Worm (Caenorhabditis elegans) whole organism, L1 larva: Measurements from ENCODE around the gene Y59H11AM.4.
A peak's percentile ranks its signal among the peaks of the same experiment; 100 is the strongest.

Source experiments
- C04F5.9 ChIP-seq: sonication (generic microtip); optimal IDR thresholded peaks from 2 replicates; lab custom pipeline; 2016; ENCODE audit warnings: missing genetic modification characterization, missing compliant biosample characterization
- C16A3.4 ChIP-seq: fragments of 150-350 bp; optimal IDR thresholded peaks from 2 replicates; lab custom pipeline; 2014; ENCODE audit warnings: missing biosample characterization, missing genetic modification characterization
- Y116A8C.19 ChIP-seq: sonication (generic microtip); optimal IDR thresholded peaks from 2 replicates; lab custom pipeline; 2016; ENCODE audit warnings: missing compliant biosample characterization, missing genetic modification characterization, borderline replicate concordance
- aly-2 ChIP-seq: fragments of 150-350 bp; optimal IDR thresholded peaks from 2 replicates; lab custom pipeline; 2014; ENCODE audit warnings: missing biosample characterization, missing genetic modification characterization
- blmp-1 ChIP-seq: fragments of 150-350 bp; optimal IDR thresholded peaks from 2 replicates; lab custom pipeline; 2014; ENCODE audit warnings: missing biosample characterization, missing genetic modification characterization
- ceh-63 ChIP-seq: fragments of 200-800 bp; sonication (Bioruptor generic); optimal IDR thresholded peaks from 2 replicates; lab custom pipeline; 2018; ENCODE audit warnings: mild to moderate bottlenecking, missing genetic modification characterization, missing compliant biosample characterization
- ceh-8 ChIP-seq: fragments of 200-800 bp; sonication (Bioruptor generic); optimal IDR thresholded peaks from 2 replicates; lab custom pipeline; 2018; ENCODE audit warnings: mild to moderate bottlenecking, missing genetic modification characterization, moderate library complexity, missing compliant biosample characterization
- ceh-82 ChIP-seq, 3 experiments: fragments of 150-350 bp in 1 of 3; sonication (generic microtip) in 2 of 3; optimal IDR thresholded peaks; 2 replicates each; lab custom pipeline; 2014 to 2017; ENCODE audit warnings: missing biosample characterization in 3 of 3, missing genetic modification characterization in 3 of 3
- ceh-90 ChIP-seq: sonication (generic microtip); optimal IDR thresholded peaks from 2 replicates; lab custom pipeline; 2016; ENCODE audit warnings: missing genetic modification characterization, missing compliant biosample characterization
- ces-1 ChIP-seq: fragments of 150-350 bp; optimal IDR thresholded peaks from 2 replicates; lab custom pipeline; 2014; ENCODE audit warnings: missing biosample characterization, missing genetic modification reagents, missing genetic modification characterization
- egl-13 ChIP-seq: sonication (generic microtip); optimal IDR thresholded peaks from 2 replicates; lab custom pipeline; 2016; ENCODE audit warnings: missing genotype, missing genetic modification reagents, missing genetic modification characterization, missing compliant biosample characterization
- elt-2 ChIP-seq: sonication (generic microtip); optimal IDR thresholded peaks from 2 replicates; lab custom pipeline; 2016; ENCODE audit warnings: missing genetic modification characterization, mild to moderate bottlenecking, inconsistent platforms, missing compliant biosample characterization, missing genetic modification reagents
- elt-3 ChIP-seq, 6 experiments: fragments of 150-350 bp in 1 of 6; sonication (generic microtip); optimal IDR thresholded peaks; 2 replicates each; lab custom pipeline; 2017 to 2018; ENCODE audit warnings: missing biosample characterization in 6 of 6, missing genetic modification characterization in 6 of 6, inconsistent platforms in 1 of 6
- fkh-10 ChIP-seq: sonication (generic microtip); optimal IDR thresholded peaks from 2 replicates; lab custom pipeline; 2017; ENCODE audit warnings: missing biosample characterization, missing genetic modification reagents, missing genetic modification characterization
- fkh-4 ChIP-seq: sonication (generic microtip); optimal IDR thresholded peaks from 2 replicates; lab custom pipeline; 2016; ENCODE audit warnings: missing compliant biosample characterization, missing genetic modification characterization, borderline replicate concordance
- grh-1 ChIP-seq: fragments of 200-800 bp; sonication (Bioruptor generic); IDR thresholded peaks from 2 replicates; pipeline ENCODE4 v1.3.6; 2022; ENCODE audit warnings: missing genetic modification reagents, missing genetic modification characterization, missing compliant biosample characterization
- hpl-2 ChIP-seq: fragments of 150-350 bp; optimal IDR thresholded peaks from 2 replicates; lab custom pipeline; 2014; ENCODE audit warnings: missing biosample characterization, missing genetic modification reagents, missing genetic modification characterization
- irx-1 ChIP-seq: sonication (generic microtip); optimal IDR thresholded peaks from 2 replicates; lab custom pipeline; 2016; ENCODE audit warnings: missing genetic modification characterization, missing compliant biosample characterization
- isw-1 ChIP-seq: fragments of 200-800 bp; sonication (Bioruptor generic); IDR thresholded peaks from 2 replicates; pipeline ENCODE4 v1.3.6; 2022; ENCODE audit warnings: missing genetic modification characterization, missing compliant biosample characterization
- lin-14 ChIP-seq: fragments of 200-800 bp; sonication (Bioruptor generic); optimal IDR thresholded peaks from 2 replicates; lab custom pipeline; 2018; ENCODE audit warnings: mild to moderate bottlenecking, missing genetic modification characterization, moderate library complexity, missing compliant biosample characterization
- lin-15B ChIP-seq: fragments of 150-350 bp; sonication (generic microtip); optimal IDR thresholded peaks from 3 replicates; lab custom pipeline; 2014; ENCODE audit warnings: missing biosample characterization, missing genetic modification characterization
- lin-39 ChIP-seq: fragments of 150-350 bp; optimal IDR thresholded peaks from 2 replicates; lab custom pipeline; 2014; ENCODE audit warnings: missing biosample characterization, missing genetic modification reagents, missing genetic modification characterization
- lir-3 ChIP-seq: sonication (generic microtip); optimal IDR thresholded peaks from 2 replicates; lab custom pipeline; 2016; ENCODE audit warnings: mild to moderate bottlenecking, missing genetic modification characterization, moderate library complexity, missing compliant biosample characterization; ENCODE audit not compliant: poor library complexity
- mdl-1 ChIP-seq, 2 experiments: fragments of 150-350 bp; optimal IDR thresholded peaks; 2 replicates each; lab custom pipeline; 2014 to 2017; ENCODE audit warnings: missing biosample characterization in 2 of 2, missing genetic modification characterization in 2 of 2, inconsistent platforms in 1 of 2
- mef-2 ChIP-seq: fragments of 150-350 bp; optimal IDR thresholded peaks from 2 replicates; lab custom pipeline; 2014; ENCODE audit warnings: missing biosample characterization, missing genetic modification characterization
- mep-1 ChIP-seq: fragments of 150-350 bp; optimal IDR thresholded peaks from 2 replicates; lab custom pipeline; 2014; ENCODE audit warnings: missing biosample characterization, missing genetic modification characterization
- nhr-11 ChIP-seq: fragments of 150-350 bp; optimal IDR thresholded peaks from 2 replicates; lab custom pipeline; 2014; ENCODE audit warnings: missing biosample characterization, missing genetic modification characterization
- nhr-19 ChIP-seq: fragments of 200-800 bp; sonication (Bioruptor generic); conservative IDR thresholded peaks from 2 replicates; pipeline ENCODE4 v1.3.6; 2022; ENCODE audit warnings: missing genetic modification characterization, missing compliant biosample characterization
- nhr-20 ChIP-seq: sonication (generic microtip); optimal IDR thresholded peaks from 2 replicates; lab custom pipeline; 2016; ENCODE audit warnings: mild to moderate bottlenecking, missing genetic modification characterization, missing compliant biosample characterization
- nhr-237 ChIP-seq: fragments of 150-350 bp; optimal IDR thresholded peaks from 2 replicates; lab custom pipeline; 2014; ENCODE audit warnings: missing biosample characterization, missing genetic modification characterization
- nhr-71 ChIP-seq: sonication (generic microtip); optimal IDR thresholded peaks from 2 replicates; lab custom pipeline; 2016; ENCODE audit warnings: mild to moderate bottlenecking, missing genetic modification characterization, moderate library complexity, missing compliant biosample characterization
- nhr-77 ChIP-seq: fragments of 150-350 bp; optimal IDR thresholded peaks from 2 replicates; lab custom pipeline; 2014; ENCODE audit warnings: missing biosample characterization, missing genetic modification characterization
- nhr-85 ChIP-seq: sonication (generic microtip); peaks from one replicate; lab custom pipeline; 2016; ENCODE audit warnings: missing genetic modification characterization, inconsistent platforms, missing compliant biosample characterization
- nhr-90 ChIP-seq: sonication (generic microtip); optimal IDR thresholded peaks from 2 replicates; lab custom pipeline; 2016; ENCODE audit warnings: mild to moderate bottlenecking, missing genetic modification characterization, missing compliant biosample characterization; ENCODE audit not compliant: poor library complexity
- rnt-1 ChIP-seq: sonication (generic microtip); optimal IDR thresholded peaks from 2 replicates; lab custom pipeline; 2016; ENCODE audit warnings: mild to moderate bottlenecking, missing genetic modification characterization, moderate library complexity, missing compliant biosample characterization
- snpc-4 ChIP-seq: fragments of 150-350 bp; optimal IDR thresholded peaks from 2 replicates; lab custom pipeline; 2014; ENCODE audit warnings: missing biosample characterization, missing genetic modification characterization
- swsn-7 ChIP-seq: sonication (generic microtip); optimal IDR thresholded peaks from 2 replicates; lab custom pipeline; 2016; ENCODE audit warnings: missing genetic modification characterization, missing compliant biosample characterization
- tlp-1 ChIP-seq: fragments of 150-350 bp; optimal IDR thresholded peaks from 2 replicates; lab custom pipeline; 2014; ENCODE audit warnings: missing biosample characterization, missing genetic modification characterization
- unc-62 ChIP-seq: fragments of 150-350 bp; optimal IDR thresholded peaks from 2 replicates; lab custom pipeline; 2014; ENCODE audit warnings: missing biosample characterization, missing genetic modification reagents, missing genetic modification characterization
- unc-98 ChIP-seq: fragments of 200-800 bp; sonication (Bioruptor generic); IDR thresholded peaks from 2 replicates; pipeline ENCODE4 v1.3.6; 2022; ENCODE audit warnings: missing genetic modification characterization, missing compliant biosample characterization
- xbp-1 ChIP-seq: sonication (generic microtip); optimal IDR thresholded peaks from 2 replicates; lab custom pipeline; 2016; ENCODE audit warnings: missing genetic modification characterization, missing compliant biosample characterization
- zag-1 ChIP-seq: fragments of 150-350 bp; optimal IDR thresholded peaks from 2 replicates; lab custom pipeline; 2014; ENCODE audit warnings: missing biosample characterization, missing genetic modification characterization
- ztf-4 ChIP-seq: fragments of 150-350 bp; optimal IDR thresholded peaks from 2 replicates; lab custom pipeline; 2014; ENCODE audit warnings: missing biosample characterization, missing genetic modification characterization

The Y59H11AM.4 gene

DNA sequence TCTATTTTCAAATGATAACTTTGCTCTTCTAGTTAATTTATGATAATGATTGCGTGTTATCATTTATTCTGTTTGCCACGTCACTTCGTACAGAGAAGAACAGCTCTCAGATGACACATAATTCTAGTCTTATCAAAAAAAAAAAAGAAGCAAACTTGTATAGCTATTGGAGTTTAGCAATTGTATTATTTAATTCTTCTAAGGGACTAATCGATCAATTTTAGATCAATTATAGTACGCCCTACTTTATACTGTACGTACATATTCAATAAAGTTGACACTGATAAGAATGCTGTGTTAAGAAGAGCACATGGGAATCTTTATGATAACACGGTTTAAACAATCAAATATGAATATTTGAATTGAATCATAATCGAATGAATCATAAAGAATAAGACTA, 27.9 kb downstream of the Y59H11AM.4 start:
- no peak for TF ChIP-seq unc-98 (GFP tag; lab: Robert Waterston, UW)
- no peak for TF ChIP-seq mef-2 (tag; lab: Kevin White, UChicago)
- TF ChIP-seq ztf-4 (tag; lab: Kevin White, UChicago), result no peak
- TF ChIP-seq fkh-4 (tag; lab: Kevin White, UChicago), result no peak
- TF ChIP-seq rnt-1 (tag; lab: Kevin White, UChicago), result no peak
- TF ChIP-seq elt-2 (tag; lab: Kevin White, UChicago), result peak; percentile 92
- TF ChIP-seq C04F5.9 (tag; lab: Kevin White, UChicago), result no peak
- TF ChIP-seq nhr-20 (tag; lab: Kevin White, UChicago), result peak; percentile 39
- TF ChIP-seq ces-1 (GFP tag; lab: Kevin White, UChicago), result no peak
- no peak for TF ChIP-seq mep-1
- TF ChIP-seq, all 84 proteins: peak for 2

- TF ChIP-seq nhr-77 (tag; lab: Kevin White, UChicago) (no peak), nhr-19 (no peak), hpl-2 (GFP tag; lab: Kevin White, UChicago) (no peak), tlp-1 (no peak), C04F5.9 (tag; lab: Kevin White, UChicago) (no peak), nhr-90 (tag; lab: Kevin White, UChicago) (no peak), ceh-90 (tag; lab: Kevin White, UChicago) (no peak), blmp-1 (no peak), lin-14 (GFP tag; lab: Kevin White, UChicago) (peak; percentile 35), nhr-20 (tag; lab: Kevin White, UChicago) (peak; percentile 5), elt-3 (tag; optimal IDR thresholded peaks at IDR 0.05; lab: Kevin White, UChicago) (no peak), ceh-82 (tag; optimal IDR thresholded peaks at IDR 0.05; lab: Kevin White, UChicago) (no peak), mdl-1 (tag; optimal IDR thresholded peaks at IDR 0.05; lab: Kevin White, UChicago) (no peak), egl-13 (tag; lab: Kevin White, UChicago) (no peak), lin-15B (no peak), elt-2 (tag; lab: Kevin White, UChicago) (peak; percentile 33), swsn-7 (tag; lab: Kevin White, UChicago) (no peak), C16A3.4 (no peak)
Observed at ce11 chrIV:8540268-8540667, 29.9 kb downstream of the Y59H11AM.4 start.

DNA sequence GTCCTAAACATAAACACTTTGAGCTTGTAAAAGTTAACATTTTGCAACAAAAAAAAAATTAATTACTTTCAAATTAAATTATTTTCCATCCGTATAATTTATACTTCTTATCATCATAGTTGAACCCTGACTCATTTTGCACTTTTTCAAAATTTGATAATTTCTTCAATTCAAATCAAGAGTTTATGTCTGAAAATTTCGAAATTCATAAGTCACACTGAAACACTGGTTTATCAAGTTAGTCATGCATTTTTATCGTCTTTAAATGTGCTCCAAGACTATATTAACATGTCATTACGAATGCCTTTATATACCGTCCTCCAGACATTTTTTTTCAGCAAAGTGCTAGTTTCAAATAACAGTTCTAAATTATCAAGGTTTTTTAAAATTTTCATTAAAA, 30.5 kb downstream of the Y59H11AM.4 start:
- TF ChIP-seq elt-2 (tag; lab: Kevin White, UChicago) (peak; percentile 38), nhr-11 (tag; lab: Kevin White, UChicago) (no peak)

DNA sequence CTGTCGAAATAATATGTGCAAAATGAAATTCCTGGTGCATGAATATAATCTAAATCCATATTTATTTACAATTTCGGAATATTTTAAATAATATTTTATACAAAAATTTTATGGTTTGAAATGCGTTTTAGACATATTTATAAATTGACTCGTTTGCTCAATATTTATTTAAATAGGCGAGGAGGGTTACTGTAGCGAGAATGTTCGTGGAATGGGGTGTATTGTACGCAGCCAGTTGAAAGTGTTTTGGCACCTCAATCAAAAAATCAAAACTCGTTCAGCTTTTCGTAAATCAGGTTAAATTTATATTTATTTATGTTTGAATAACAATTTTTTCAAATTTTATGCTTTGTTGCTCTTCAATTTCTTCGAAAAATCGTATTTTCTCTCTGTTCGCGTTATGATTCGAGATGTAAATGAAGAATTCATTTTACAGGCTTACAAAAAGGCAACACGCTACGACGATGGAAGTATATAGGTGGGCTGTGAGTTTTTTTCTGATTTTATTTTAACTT, 31.4 kb downstream of the Y59H11AM.4 start, which contains the start of gene hyl-1:
Gene hyl-1, plus strand, starts transcription at position 465 of the 515 bp plus-strand sequence.
- no peak for TF ChIP-seq isw-1 (GFP tag; lab: Robert Waterston, UW)
- no peak for TF ChIP-seq elt-3 (tag; optimal IDR thresholded peaks at IDR 0.05; lab: Kevin White, UChicago)
- TF ChIP-seq snpc-4, result no peak
- no peak for TF ChIP-seq ceh-8 (GFP tag; lab: Kevin White, UChicago)
- no peak for TF ChIP-seq Y116A8C.19
- TF ChIP-seq lir-3 (tag; lab: Kevin White, UChicago), result no peak
- TF ChIP-seq unc-62, result no peak
- TF ChIP-seq aly-2, result no peak
- no peak for TF ChIP-seq tlp-1
- TF ChIP-seq, all 84 proteins: peak for 0

DNA sequence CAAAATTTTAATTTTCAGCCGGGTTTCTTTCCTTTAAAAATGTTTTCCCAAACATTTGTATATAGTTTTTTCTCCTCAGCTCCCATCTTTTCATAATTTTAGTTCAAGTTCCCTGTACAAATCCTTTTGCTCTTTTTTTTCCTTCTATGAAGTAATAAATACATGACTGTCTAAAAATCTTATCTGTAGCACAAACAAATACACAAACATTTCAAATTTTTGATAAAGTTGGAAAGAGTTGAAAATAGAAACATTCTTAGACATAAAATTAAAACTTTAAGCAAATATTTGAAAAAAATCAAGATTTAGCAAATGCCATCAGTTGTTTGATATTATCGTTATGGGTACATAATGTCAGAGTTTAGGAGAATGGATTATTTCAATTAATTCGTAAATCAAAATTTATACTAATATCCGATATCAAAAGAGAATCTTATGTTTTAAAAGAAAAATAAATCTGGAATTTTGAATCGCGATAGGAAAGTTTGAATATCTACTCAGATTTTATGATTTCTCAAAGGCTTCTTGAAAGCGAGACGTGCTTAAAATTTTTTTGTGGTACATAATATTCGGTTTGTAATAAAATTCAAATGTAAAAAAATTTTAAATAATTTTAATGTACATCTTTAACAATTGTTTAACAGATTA, 32.0 kb downstream of the Y59H11AM.4 start:
- TF ChIP-seq xbp-1 (tag; lab: Kevin White, UChicago) (no peak), ztf-4 (tag; lab: Kevin White, UChicago) (no peak), lin-39 (tag; lab: Kevin White, UChicago) (no peak), ceh-63 (GFP tag; lab: Kevin White, UChicago) (no peak), nhr-85 (tag; lab: Kevin White, UChicago) (no peak), nhr-77 (tag; lab: Kevin White, UChicago) (no peak), nhr-90 (tag; lab: Kevin White, UChicago) (peak; percentile 29), nhr-71 (tag; lab: Kevin White, UChicago) (no peak), nhr-20 (tag; lab: Kevin White, UChicago) (peak; percentile 1), mef-2 (tag; lab: Kevin White, UChicago) (no peak), elt-2 (tag; lab: Kevin White, UChicago) (peak; percentile 27), lir-3 (tag; lab: Kevin White, UChicago) (no peak), nhr-237 (tag; lab: Kevin White, UChicago) (no peak), tlp-1 (no peak), fkh-10 (GFP tag; lab: Kevin White, UChicago) (no peak), lin-15B (no peak), irx-1 (no peak), zag-1 (tag; lab: Kevin White, UChicago) (no peak), grh-1 (GFP tag; lab: Robert Waterston, UW) (no peak)
